Worm (Caenorhabditis elegans) whole organism, L3 larva: ENCODE results near the gene Y43F8B.13.

ENCODE experiments used
- R02D3.7 ChIP-seq: fragments of 150-350 bp; optimal IDR thresholded peaks from 2 replicates; lab custom pipeline; 2014; ENCODE audit warnings: missing biosample characterization, missing genetic modification characterization
- ama-1 ChIP-seq: fragments of 150-350 bp; optimal IDR thresholded peaks from 2 replicates; lab custom pipeline; 2018
- ceh-16 ChIP-seq: sonication (generic microtip); optimal IDR thresholded peaks from 2 replicates; lab custom pipeline; 2017; ENCODE audit warnings: missing biosample characterization, missing genetic modification characterization
- ceh-82 ChIP-seq: fragments of 150-350 bp; optimal IDR thresholded peaks from 2 replicates; lab custom pipeline; 2014; ENCODE audit warnings: missing biosample characterization, missing genetic modification characterization
- ceh-9 ChIP-seq: sonication (generic microtip); optimal IDR thresholded peaks from 2 replicates; lab custom pipeline; 2018; ENCODE audit warnings: missing biosample characterization, missing genetic modification characterization
- egl-27 ChIP-seq: sonication (generic microtip); optimal IDR thresholded peaks from 4 replicates; lab custom pipeline; 2017; ENCODE audit warnings: missing biosample characterization, missing genetic modification reagents, missing genetic modification characterization
- egl-5 ChIP-seq: fragments of 150-350 bp; optimal IDR thresholded peaks from 2 replicates; lab custom pipeline; 2017; ENCODE audit warnings: missing biosample characterization, missing genetic modification reagents, missing genetic modification characterization, inconsistent platforms
- elt-1 ChIP-seq: fragments of 150-350 bp; optimal IDR thresholded peaks from 2 replicates; lab custom pipeline; 2014; ENCODE audit warnings: missing biosample characterization, missing genetic modification characterization
- elt-2 ChIP-seq: sonication (generic microtip); optimal IDR thresholded peaks from 2 replicates; lab custom pipeline; 2016; ENCODE audit warnings: missing genetic modification reagents, mild to moderate bottlenecking, missing genetic modification characterization, missing compliant biosample characterization
- eor-1 ChIP-seq, 2 experiments: fragments of 150-350 bp; optimal IDR thresholded peaks; 2 replicates each; lab custom pipeline; 2014 to 2018; ENCODE audit warnings: missing biosample characterization in 2 of 2, missing genetic modification characterization in 2 of 2
- fos-1 ChIP-seq: fragments of 150-350 bp; optimal IDR thresholded peaks from 2 replicates; lab custom pipeline; 2014; ENCODE audit warnings: missing biosample characterization, missing genetic modification characterization
- hmg-11 ChIP-seq: sonication (generic microtip); optimal IDR thresholded peaks from 2 replicates; lab custom pipeline; 2016; ENCODE audit warnings: missing genetic modification characterization, missing compliant biosample characterization
- jun-1 ChIP-seq: fragments of 150-350 bp; optimal IDR thresholded peaks from 2 replicates; lab custom pipeline; 2014; ENCODE audit warnings: missing biosample characterization, missing genetic modification reagents, missing genetic modification characterization
- lin-15B ChIP-seq: fragments of 150-350 bp; optimal IDR thresholded peaks from 2 replicates; lab custom pipeline; 2014; ENCODE audit warnings: missing biosample characterization, missing genetic modification characterization
- lin-39 ChIP-seq: fragments of 150-350 bp; optimal IDR thresholded peaks from 2 replicates; lab custom pipeline; 2018; ENCODE audit warnings: missing biosample characterization, missing genetic modification reagents, missing genetic modification characterization
- mdl-1 ChIP-seq: fragments of 150-350 bp; optimal IDR thresholded peaks from 2 replicates; lab custom pipeline; 2014; ENCODE audit warnings: missing biosample characterization, missing genetic modification characterization
- nfya-1 ChIP-seq: sonication (generic microtip); optimal IDR thresholded peaks from 2 replicates; lab custom pipeline; 2017; ENCODE audit warnings: missing genetic modification characterization, mild to moderate bottlenecking, missing compliant biosample characterization, antibody characterized with exemption, moderate library complexity; ENCODE audit not compliant: insufficient read depth
- nhr-12 ChIP-seq: fragments of 150-350 bp; optimal IDR thresholded peaks from 2 replicates; lab custom pipeline; 2014; ENCODE audit warnings: missing biosample characterization, missing genetic modification characterization
- nhr-23 ChIP-seq: fragments of 150-350 bp; optimal IDR thresholded peaks from 2 replicates; lab custom pipeline; 2014; ENCODE audit warnings: missing biosample characterization, missing genetic modification reagents, missing genetic modification characterization
- nhr-237 ChIP-seq: fragments of 150-350 bp; optimal IDR thresholded peaks from 2 replicates; lab custom pipeline; 2014; ENCODE audit warnings: missing biosample characterization, missing genetic modification characterization
- nhr-25 ChIP-seq: sonication (generic microtip); optimal IDR thresholded peaks from 2 replicates; lab custom pipeline; 2017; ENCODE audit warnings: missing biosample characterization, missing genetic modification characterization
- nhr-43 ChIP-seq: sonication (generic microtip); optimal IDR thresholded peaks from 2 replicates; lab custom pipeline; 2016; ENCODE audit warnings: mild to moderate bottlenecking, missing genetic modification characterization, missing compliant biosample characterization; ENCODE audit not compliant: poor library complexity, severe bottlenecking
- nhr-67 ChIP-seq: fragments of 150-350 bp; optimal IDR thresholded peaks from 2 replicates; lab custom pipeline; 2014; ENCODE audit warnings: missing biosample characterization, missing genetic modification characterization
- nhr-77 ChIP-seq: fragments of 150-350 bp; optimal IDR thresholded peaks from 2 replicates; lab custom pipeline; 2014; ENCODE audit warnings: missing biosample characterization, missing genetic modification characterization
- pha-4 ChIP-seq: fragments of 150-350 bp; optimal IDR thresholded peaks from 2 replicates; lab custom pipeline; 2014; ENCODE audit warnings: missing biosample characterization, missing genetic modification reagents, missing genetic modification characterization
- pqm-1 ChIP-seq: fragments of 150-350 bp; optimal IDR thresholded peaks from 2 replicates; lab custom pipeline; 2017; ENCODE audit warnings: missing biosample characterization, missing genetic modification characterization, inconsistent platforms
- sea-2 ChIP-seq: fragments of 150-350 bp; sonication (generic microtip); optimal IDR thresholded peaks from 4 replicates; lab custom pipeline; 2014; ENCODE audit warnings: missing biosample characterization, missing genetic modification reagents, missing genetic modification characterization
- skn-1 ChIP-seq: fragments of 150-350 bp; optimal IDR thresholded peaks from 2 replicates; lab custom pipeline; 2014; ENCODE audit warnings: missing biosample characterization, missing genetic modification characterization
- tbx-2 ChIP-seq: sonication (generic microtip); optimal IDR thresholded peaks from 2 replicates; lab custom pipeline; 2016; ENCODE audit warnings: mild to moderate bottlenecking, missing genetic modification characterization, missing compliant biosample characterization
- zag-1 ChIP-seq: fragments of 150-350 bp; optimal IDR thresholded peaks from 2 replicates; lab custom pipeline; 2014; ENCODE audit warnings: missing biosample characterization, missing genetic modification characterization
- ztf-11 ChIP-seq: fragments of 150-350 bp; optimal IDR thresholded peaks from 2 replicates; lab custom pipeline; 2014; ENCODE audit warnings: missing biosample characterization, missing genetic modification characterization

Y43F8B.13 gene

DNA sequence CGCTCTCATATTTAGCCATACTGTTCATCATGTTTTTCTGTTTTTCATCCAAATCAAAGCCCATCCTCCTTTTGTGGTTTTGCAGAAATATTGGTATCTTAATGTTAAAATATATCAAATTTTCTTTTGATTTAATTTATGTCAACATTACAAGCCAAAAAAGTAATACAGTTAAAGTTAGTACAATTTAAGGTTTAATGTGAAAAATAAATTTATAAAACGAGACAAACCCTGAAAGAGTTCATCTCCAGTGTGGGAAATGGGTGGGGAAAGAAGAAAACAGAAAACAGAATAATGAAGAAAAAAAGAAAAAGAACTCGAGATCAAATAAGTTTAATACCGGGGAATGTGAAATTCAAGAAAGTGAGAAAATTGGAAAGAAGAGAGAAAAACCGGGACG lies 6.9 kb upstream of the Y43F8B.13 start, which contains the start of gene M04C3.2:
Gene M04C3.2, minus strand, starts transcription at position 101 of the 400 bp plus-strand sequence.
- TF ChIP-seq R02D3.7 (tag; lab: Kevin White, UChicago) (no peak), ama-1 (no peak), nhr-12 (tag; lab: Kevin White, UChicago) (no peak)

DNA sequence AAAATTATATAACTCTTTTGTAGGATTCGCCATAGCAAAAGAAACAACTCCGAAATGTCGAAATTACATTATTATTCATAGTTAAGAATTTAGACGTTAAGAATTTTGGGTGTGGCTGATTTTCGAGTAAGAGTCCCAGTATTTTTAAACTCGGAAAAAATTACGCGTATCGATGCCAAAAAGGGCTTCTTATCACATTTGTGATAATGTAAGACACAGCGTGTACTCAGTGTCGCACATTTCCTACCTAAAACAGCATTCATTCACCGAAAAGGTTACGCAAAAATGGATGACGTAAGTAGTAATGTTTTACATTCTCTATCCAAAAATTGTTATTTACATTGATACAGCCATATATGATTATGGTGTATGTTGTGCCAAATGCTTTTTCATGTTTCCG lies 6.2 kb upstream of the Y43F8B.13 start, which contains the start of gene M04C3.5:
Gene M04C3.5, plus strand, starts transcription at position 190 of the 400 bp plus-strand sequence.
- TF ChIP-seq elt-2 (tag; lab: Kevin White, UChicago) (peak; percentile 67), tbx-2 (tag; lab: Kevin White, UChicago) (no peak), eor-1 (tag; optimal IDR thresholded peaks at IDR 0.05; lab: Kevin White, UChicago) (no peak), pqm-1 (peak; percentile 14), nfya-1 (tag; lab: Kevin White, UChicago) (no peak)

ce11 chrV:19457120-19457519 lies 1.4 kb downstream of the Y43F8B.13 start, which contains the start of gene Y43F8B.24:
TSS of gene Y43F8B.24 (plus strand) at chrV:19457420.
- TF ChIP-seq lin-39 (tag; lab: Kevin White, UChicago) = no peak
- peak; percentile 14 for TF ChIP-seq elt-2 (tag; lab: Kevin White, UChicago)

- TF ChIP-seq elt-2 (tag; lab: Kevin White, UChicago) (peak; percentile 56), pqm-1 (peak; percentile 8)
Observed at ce11 chrV:19459501-19459900, 3.8 kb downstream of the Y43F8B.13 start.

- TF ChIP-seq ztf-11 (no peak), hmg-11 (tag; lab: Kevin White, UChicago) (no peak), lin-15B (tag; lab: Kevin White, UChicago) (no peak), ceh-9 (tag; lab: Kevin White, UChicago) (no peak), nhr-237 (tag; lab: Kevin White, UChicago) (no peak), pqm-1 (no peak), elt-1 (tag; lab: Kevin White, UChicago) (no peak), nhr-43 (tag; lab: Kevin White, UChicago) (no peak), eor-1 (tag; optimal IDR thresholded peaks at IDR 0.05; lab: Kevin White, UChicago) (no peak), jun-1 (tag; lab: Kevin White, UChicago) (no peak), nhr-77 (tag; lab: Kevin White, UChicago) (no peak)
- TF ChIP-seq, all 47 proteins: peak for 0
Observed at ce11 chrV:19462020-19462419, 6.3 kb downstream of the Y43F8B.13 start, which contains the start of gene Y43F8B.15. TSS of gene Y43F8B.15 (minus strand) at chrV:19462120.

DNA sequence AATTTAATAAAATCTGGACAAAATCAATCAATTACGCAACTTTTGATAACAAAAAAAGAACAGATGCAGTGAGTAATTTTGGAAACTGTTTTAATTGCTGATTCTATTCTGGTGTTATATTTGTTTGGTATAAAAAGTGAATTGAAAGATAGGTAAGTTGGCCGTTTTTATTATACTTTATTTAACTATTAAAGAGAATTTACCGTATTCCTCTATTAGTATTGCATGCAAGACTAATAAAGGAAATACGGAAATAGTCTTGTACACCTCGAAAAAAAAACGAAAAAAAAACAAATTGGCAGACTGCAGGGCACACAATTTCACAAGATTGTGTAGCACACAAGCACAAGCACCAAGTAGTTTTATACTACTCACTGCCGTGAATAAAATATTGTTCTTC lies 6.9 kb downstream of the Y43F8B.13 start, which contains the start of gene Y43F8B.25:
Gene Y43F8B.25, plus strand, starts transcription at position 301 of the 400 bp plus-strand sequence.
- TF ChIP-seq nhr-23 (tag; lab: Kevin White, UChicago) (no peak), ceh-82 (no peak), egl-5 (tag; lab: Kevin White, UChicago) (no peak), pha-4 (tag; lab: Kevin White, UChicago) (no peak), nhr-25 (tag; lab: Kevin White, UChicago) (no peak), mdl-1 (tag; lab: Kevin White, UChicago) (no peak), ceh-16 (tag; lab: Kevin White, UChicago) (no peak), nhr-43 (tag; lab: Kevin White, UChicago) (no peak), pqm-1 (no peak), tbx-2 (tag; lab: Kevin White, UChicago) (no peak), egl-27 (tag; lab: Kevin White, UChicago) (no peak), lin-15B (tag; lab: Kevin White, UChicago) (no peak), ceh-9 (tag; lab: Kevin White, UChicago) (no peak), nhr-67 (tag; lab: Kevin White, UChicago) (no peak), ama-1 (no peak)
- TF ChIP-seq, all 47 proteins: peak for 0

- TF ChIP-seq nhr-23 (tag; lab: Kevin White, UChicago) (no peak), pqm-1 (peak; percentile 63), skn-1 (no peak), mdl-1 (tag; lab: Kevin White, UChicago) (no peak), pha-4 (tag; lab: Kevin White, UChicago) (peak; percentile 52), sea-2 (GFP tag; lab: Kevin White, UChicago) (no peak), elt-1 (tag; lab: Kevin White, UChicago) (no peak), jun-1 (tag; lab: Kevin White, UChicago) (peak; percentile 41), nhr-67 (tag; lab: Kevin White, UChicago) (no peak), fos-1 (no peak), elt-2 (tag; lab: Kevin White, UChicago) (peak; percentile 81), zag-1 (tag; lab: Kevin White, UChicago) (no peak)
Observed at ce11 chrV:19467574-19467973, 11.8 kb downstream of the Y43F8B.13 start, which contains the start of gene Y43F8B.23. TSS of gene Y43F8B.23 (minus strand) at chrV:19467648.
